Worm (Caenorhabditis elegans): Measurements from ENCODE around the gene dsc-4.

The dsc-4 gene

ce11 chrIV:330523-330922 lies 10.2 kb upstream of the dsc-4 start, which contains the start of gene F18F11.4:
F18F11.4 (plus strand) TSS chrIV:330823.
- TF ChIP-seq ceh-9 (tag; optimal IDR thresholded peaks at IDR 0.05) (no peak), K09A11.1 (tag; optimal IDR thresholded peaks at IDR 0.05; ENCODE audit: insufficient read depth) (no peak), dmd-4 (tag; optimal IDR thresholded peaks at IDR 0.05; ENCODE audit: borderline replicate concordance) (no peak), ceh-22 (tag; optimal IDR thresholded peaks at IDR 0.05) (no peak), sox-4 (tag; optimal IDR thresholded peaks at IDR 0.05) (no peak), pag-3 (tag; optimal IDR thresholded peaks at IDR 0.05; ENCODE audit: borderline replicate concordance) (no peak), syd-9 (tag; optimal IDR thresholded peaks at IDR 0.05) (no peak), ceh-14 (tag; optimal IDR thresholded peaks at IDR 0.05) (no peak), C08G9.2 (tag; optimal IDR thresholded peaks at IDR 0.05) (no peak), T23F11.4 (GFP tag; optimal IDR thresholded peaks at IDR 0.05) (no peak), ama-1 (optimal IDR thresholded peaks at IDR 0.05) (no peak), ceh-2 (tag; optimal IDR thresholded peaks at IDR 0.05) (no peak), rnt-1 (tag; optimal IDR thresholded peaks at IDR 0.05) (no peak), hlh-15 (tag; optimal IDR thresholded peaks at IDR 0.05) (no peak)

- TF ChIP-seq che-1 (tag; optimal IDR thresholded peaks at IDR 0.05) (no peak), nhr-232 (tag; optimal IDR thresholded peaks at IDR 0.05) (no peak), dve-1 (tag; optimal IDR thresholded peaks at IDR 0.05) (no peak), lin-11 (tag; optimal IDR thresholded peaks at IDR 0.05) (no peak), ceh-14 (tag; optimal IDR thresholded peaks at IDR 0.05) (no peak), tbx-7 (tag; optimal IDR thresholded peaks at IDR 0.05) (no peak), hlh-6 (tag; optimal IDR thresholded peaks at IDR 0.05) (no peak), pha-2 (tag; optimal IDR thresholded peaks at IDR 0.05) (no peak), C38D4.7 (GFP tag; optimal IDR thresholded peaks at IDR 0.05) (no peak), odd-2 (tag; optimal IDR thresholded peaks at IDR 0.05) (no peak), ceh-22 (tag; optimal IDR thresholded peaks at IDR 0.05) (no peak), ceh-18 (tag; optimal IDR thresholded peaks at IDR 0.05) (no peak), gmeb-2 (tag; optimal IDR thresholded peaks at IDR 0.05) (no peak), ahr-1 (tag; optimal IDR thresholded peaks at IDR 0.05) (no peak), Y22D7AL.16 (tag; optimal IDR thresholded peaks at IDR 0.05) (no peak)
Measured at ce11 chrIV:326564-327070, 6.3 kb upstream of the dsc-4 start, which contains the start of gene col-101. col-101 (minus strand) TSS chrIV:327020.

ce11 chrIV:325640-326039 lies 5.3 kb upstream of the dsc-4 start:
- TF ChIP-seq ceh-19 (GFP tag; optimal IDR thresholded peaks at IDR 0.05) (no peak), hlh-6 (tag; optimal IDR thresholded peaks at IDR 0.05) (peak; percentile 42)

- TF ChIP-seq ceh-9 (tag; optimal IDR thresholded peaks at IDR 0.05), result no peak
- TF ChIP-seq sox-2 (GFP tag; IDR thresholded peaks at IDR 0.05), result no peak
- TF ChIP-seq tbx-7 (tag; optimal IDR thresholded peaks at IDR 0.05), result no peak
- no peak for TF ChIP-seq fkh-6 (tag; optimal IDR thresholded peaks at IDR 0.05)
- no peak for TF ChIP-seq dmd-4 (tag; optimal IDR thresholded peaks at IDR 0.05; ENCODE audit: borderline replicate concordance)
- TF ChIP-seq ref-2 (tag; optimal IDR thresholded peaks at IDR 0.05), result no peak
- TF ChIP-seq pat-9 (tag; optimal IDR thresholded peaks at IDR 0.05), result no peak
- no peak for TF ChIP-seq syd-9 (tag; optimal IDR thresholded peaks at IDR 0.05)
- no peak for TF ChIP-seq K09A11.1 (tag; optimal IDR thresholded peaks at IDR 0.05; ENCODE audit: insufficient read depth)
Measured at ce11 chrIV:324759-325158, 4.4 kb upstream of the dsc-4 start, which contains the start of gene drl-1. drl-1 (plus strand) TSS chrIV:325059.

ce11 chrIV:322497-322896 lies 2.2 kb upstream of the dsc-4 start, which contains the start of gene grl-26:
grl-26 (minus strand) TSS chrIV:322814.
- TF ChIP-seq elt-2 (tag; optimal IDR thresholded peaks at IDR 0.05), result peak; percentile 53
- no peak for TF ChIP-seq ceh-22 (tag; optimal IDR thresholded peaks at IDR 0.05)
- TF ChIP-seq ceh-9 (tag; optimal IDR thresholded peaks at IDR 0.05), result no peak
- no peak for TF ChIP-seq pax-1 (tag; optimal IDR thresholded peaks at IDR 0.05)
- peak; percentile 10 for TF ChIP-seq lin-11 (tag; optimal IDR thresholded peaks at IDR 0.05)
- no peak for TF ChIP-seq ceh-24 (tag; optimal IDR thresholded peaks at IDR 0.05)
- no peak for TF ChIP-seq eyg-1 (tag; optimal IDR thresholded peaks at IDR 0.05)
- no peak for TF ChIP-seq ets-4 (tag; optimal IDR thresholded peaks at IDR 0.05)
- peak; percentile 57 for TF ChIP-seq ref-2 (tag; optimal IDR thresholded peaks at IDR 0.05)
- no peak for TF ChIP-seq lim-6 (tag; optimal IDR thresholded peaks at IDR 0.05)
- TF ChIP-seq unc-55 (GFP tag; optimal IDR thresholded peaks at IDR 0.05), result no peak
- peak; percentile 30 for TF ChIP-seq ceh-31 (tag; optimal IDR thresholded peaks at IDR 0.05)
- no peak for TF ChIP-seq pha-4 (tag; optimal IDR thresholded peaks at IDR 0.05)
- TF ChIP-seq ceh-14 (tag; optimal IDR thresholded peaks at IDR 0.05), result peak; percentile 24
- TF ChIP-seq dmd-4 (tag; optimal IDR thresholded peaks at IDR 0.05; ENCODE audit: borderline replicate concordance), result peak; percentile 59
- peak; percentile 28 for TF ChIP-seq nfya-1 (tag; optimal IDR thresholded peaks at IDR 0.05)
- peak; percentile 33 for TF ChIP-seq nhr-232 (tag; optimal IDR thresholded peaks at IDR 0.05)
- TF ChIP-seq ceh-48 (tag; optimal IDR thresholded peaks at IDR 0.05), result peak; percentile 45
- TF ChIP-seq ceh-18 (tag; optimal IDR thresholded peaks at IDR 0.05), result peak; percentile 53
- TF ChIP-seq unc-86 (tag; optimal IDR thresholded peaks at IDR 0.05), result peak; percentile 24

Measured in whole organism, late embryonic.